Fruit fly (Drosophila melanogaster) Kc167 (cell line): Measurements from ENCODE around the gene CG2875.

ENCODE experiments used
- Myc ChIP-seq: fragments of >200 bp; optimal IDR thresholded peaks from 2 replicates; lab custom pipeline; 2017; ENCODE audit warnings: missing external identifiers
- Sin3A ChIP-seq: fragments of >200 bp; optimal IDR thresholded peaks from 2 replicates; lab custom pipeline; 2018; ENCODE audit warnings: missing external identifiers
- h ChIP-seq: fragments of >200 bp; optimal IDR thresholded peaks from 3 replicates; lab custom pipeline; 2018; ENCODE audit warnings: missing external identifiers
- insv ChIP-seq: fragments of >200 bp; optimal IDR thresholded peaks from 3 replicates; lab custom pipeline; 2018; ENCODE audit warnings: missing external identifiers
- psq ChIP-seq: fragments of >200 bp; optimal IDR thresholded peaks from 2 replicates; lab custom pipeline; 2017; ENCODE audit warnings: missing external identifiers
- ttk ChIP-seq: sonication (Bioruptor generic); optimal IDR thresholded peaks from 2 replicates; lab custom pipeline; 2017; ENCODE audit warnings: missing external identifiers

DNA sequence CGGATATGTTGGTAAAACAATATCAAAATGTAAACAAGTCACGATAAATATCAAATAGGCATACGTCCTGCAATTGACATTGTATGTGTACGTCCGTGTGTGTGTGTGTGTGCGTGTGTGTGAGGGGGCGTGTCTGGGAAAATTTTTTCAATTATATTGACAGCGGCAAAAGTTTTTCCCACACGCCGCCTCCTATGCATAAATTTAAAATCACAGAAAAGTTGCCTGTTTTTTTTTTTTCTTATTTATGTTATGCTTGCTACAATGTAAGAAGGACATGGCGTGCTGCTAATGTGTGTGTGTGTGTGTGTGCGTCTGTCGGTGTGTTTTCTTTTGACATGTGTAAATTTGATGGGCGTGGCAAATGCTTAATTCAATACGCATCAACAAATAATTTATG, 12.9 kb upstream of the CG2875 start:
- no peak for TF ChIP-seq psq (lab: Kevin White, UChicago)
- no peak for TF ChIP-seq Myc (lab: Kevin White, UChicago)
- TF ChIP-seq h (lab: Kevin White, UChicago): no peak
- no peak for TF ChIP-seq Sin3A (lab: Kevin White, UChicago)
- TF ChIP-seq insv (lab: Kevin White, UChicago): no peak
- no peak for TF ChIP-seq ttk
